Fruit fly (Drosophila melanogaster) whole organism, adult: ENCODE data around the gene CG17065.

Experiments used
- CG12768 ChIP-seq: fragments of 200-800 bp; sonication (Bioruptor generic); optimal IDR thresholded peaks from 2 replicates; lab custom pipeline; 2017; ENCODE audit warnings: missing biosample characterization, missing genetic modification characterization, mild to moderate bottlenecking, moderate library complexity, missing genetic modification reagents
- CG14711 ChIP-seq: fragments of 200-800 bp; sonication (Bioruptor generic); optimal IDR thresholded peaks from 2 replicates; lab custom pipeline; 2018; ENCODE audit warnings: missing biosample characterization, mild to moderate bottlenecking, missing genetic modification characterization, moderate library complexity
- CG1620 ChIP-seq: fragments of 200-800 bp; sonication (Bioruptor generic); optimal IDR thresholded peaks from 2 replicates; lab custom pipeline; 2016; ENCODE audit warnings: missing biosample characterization, missing genetic modification characterization
- CG5204 ChIP-seq: fragments of 200-800 bp; sonication (Bioruptor generic); optimal IDR thresholded peaks from 2 replicates; lab custom pipeline; 2016; ENCODE audit warnings: missing biosample characterization, missing genetic modification characterization
- Mnt ChIP-seq: fragments of 200-800 bp; sonication (Bioruptor generic); optimal IDR thresholded peaks from 2 replicates; lab custom pipeline; 2016; ENCODE audit warnings: missing biosample characterization, mild to moderate bottlenecking, missing genetic modification characterization
- bab1 ChIP-seq: fragments of 200-800 bp; sonication (Bioruptor generic); optimal IDR thresholded peaks from 3 replicates; lab custom pipeline; 2019; ENCODE audit warnings: missing biosample characterization, mild to moderate bottlenecking, missing genetic modification characterization, moderate library complexity
- cnc ChIP-seq, 2 experiments: fragments of >200 bp; optimal IDR thresholded peaks; 2 replicates each; lab custom pipeline; 2017
- kay ChIP-seq: fragments of 200-800 bp; sonication (Bioruptor generic); peaks from one replicate; lab custom pipeline; 2016; ENCODE audit warnings: missing biosample characterization, missing genetic modification characterization, borderline replicate concordance
- ovo ChIP-seq: fragments of 200-800 bp; sonication (Bioruptor generic); optimal IDR thresholded peaks from 2 replicates; lab custom pipeline; 2016; ENCODE audit warnings: missing biosample characterization, missing genetic modification characterization
- pad ChIP-seq: fragments of 200-800 bp; sonication (Bioruptor generic); optimal IDR thresholded peaks from 3 replicates; lab custom pipeline; 2017; ENCODE audit warnings: missing biosample characterization, missing genetic modification characterization, mild to moderate bottlenecking, moderate library complexity, missing genetic modification reagents

DNA sequence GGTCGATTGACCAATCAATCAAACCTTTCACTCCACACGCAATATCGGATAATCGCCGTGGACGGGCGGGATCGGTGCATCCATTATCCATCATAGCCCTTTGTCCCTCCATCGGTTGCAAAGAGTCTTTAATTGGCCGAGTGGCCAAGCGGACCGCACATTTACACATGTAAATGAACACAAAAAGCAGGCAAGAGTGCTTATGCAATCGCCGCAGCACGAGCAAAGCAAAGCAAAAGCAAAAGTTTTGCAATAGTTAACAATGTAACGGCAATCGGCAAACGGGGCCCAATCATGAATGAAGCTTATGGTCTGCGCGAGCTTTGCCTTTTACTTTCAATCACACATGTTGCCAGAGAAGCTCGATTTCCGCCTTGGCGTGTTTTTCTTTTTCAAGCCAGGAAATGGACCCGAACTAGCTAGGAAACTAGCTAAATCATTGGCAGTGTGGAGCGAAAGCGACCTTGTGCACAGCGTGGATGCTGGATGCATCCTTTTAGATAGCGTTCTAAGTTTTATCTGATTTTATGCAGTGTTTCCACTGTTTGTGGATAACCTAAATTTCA, 13.6 kb downstream of the CG17065 start:
- TF ChIP-seq ovo (GFP tag; lab: Kevin White, UChicago) (no peak), pad (GFP tag; lab: Kevin White, UChicago) (no peak), CG1620 (GFP tag; lab: Kevin White, UChicago) (no peak), kay (GFP tag; lab: Kevin White, UChicago) (no peak), CG12768 (GFP tag; lab: Kevin White, UChicago) (no peak), CG5204 (GFP tag; lab: Kevin White, UChicago) (no peak), cnc (optimal IDR thresholded peaks at IDR 0.05; lab: Kevin White, UChicago) (no peak), CG14711 (tag; lab: Kevin White, UChicago) (no peak), bab1 (GFP tag; lab: Kevin White, UChicago) (no peak), Mnt (no peak)
